Worm (Caenorhabditis elegans): ENCODE results near the gene unc-64.
A peak's percentile ranks its signal among the peaks of the same experiment; 100 is the strongest.

Gene unc-64

DNA sequence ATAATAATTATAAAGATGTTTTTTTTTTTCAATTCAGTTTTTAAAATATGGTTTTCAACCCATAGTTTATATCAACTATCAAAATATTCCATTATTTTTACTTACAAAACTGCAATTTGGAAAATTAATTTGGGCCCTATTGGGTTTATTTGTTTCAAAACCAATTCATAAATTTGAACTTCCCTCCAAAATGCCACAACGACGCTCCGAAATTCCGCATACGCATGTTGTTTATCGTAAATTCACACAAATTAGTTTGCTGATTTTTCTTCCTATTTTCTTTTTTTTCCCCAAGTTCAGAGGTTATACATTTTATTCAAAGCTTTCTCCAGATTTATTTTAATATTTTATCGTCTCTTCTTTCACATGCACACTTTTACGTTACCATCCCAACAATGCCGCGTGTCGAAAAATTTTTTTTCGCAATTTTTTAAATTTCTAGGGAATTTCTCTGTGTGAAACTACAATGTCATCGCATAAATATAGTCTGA, 20.6 kb upstream of the unc-64 start, which contains the start of gene F56A8.3 (continued):
- TF ChIP-seq ceh-16 (tag; optimal IDR thresholded peaks at IDR 0.05): no peak
- TF ChIP-seq fkh-2 (tag; optimal IDR thresholded peaks at IDR 0.05): no peak
- peak; percentile 54 for TF ChIP-seq hmg-11 (tag; optimal IDR thresholded peaks at IDR 0.05)
- TF ChIP-seq nhr-76 (tag; optimal IDR thresholded peaks at IDR 0.05): no peak
- TF ChIP-seq nhr-25 (tag; optimal IDR thresholded peaks at IDR 0.05): peak; percentile 59
- TF ChIP-seq eor-1 (tag; optimal IDR thresholded peaks at IDR 0.05): no peak
- TF ChIP-seq egl-27 (tag; optimal IDR thresholded peaks at IDR 0.05): no peak
- TF ChIP-seq nhr-67 (tag; optimal IDR thresholded peaks at IDR 0.05): no peak
- TF ChIP-seq zag-1 (tag; optimal IDR thresholded peaks at IDR 0.05): no peak
- TF ChIP-seq tbx-2 (tag; optimal IDR thresholded peaks at IDR 0.05): no peak
- peak; percentile 41 for TF ChIP-seq lsy-12 (tag; optimal IDR thresholded peaks at IDR 0.05)
- no peak for TF ChIP-seq daf-12 (tag; optimal IDR thresholded peaks at IDR 0.05)
- no peak for TF ChIP-seq skn-1 (tag; optimal IDR thresholded peaks at IDR 0.05)
- no peak for TF ChIP-seq nhr-237 (tag; optimal IDR thresholded peaks at IDR 0.05)
- no peak for TF ChIP-seq ztf-11 (tag; optimal IDR thresholded peaks at IDR 0.05)
- TF ChIP-seq ZK546.5 (tag; optimal IDR thresholded peaks at IDR 0.05): no peak

DNA sequence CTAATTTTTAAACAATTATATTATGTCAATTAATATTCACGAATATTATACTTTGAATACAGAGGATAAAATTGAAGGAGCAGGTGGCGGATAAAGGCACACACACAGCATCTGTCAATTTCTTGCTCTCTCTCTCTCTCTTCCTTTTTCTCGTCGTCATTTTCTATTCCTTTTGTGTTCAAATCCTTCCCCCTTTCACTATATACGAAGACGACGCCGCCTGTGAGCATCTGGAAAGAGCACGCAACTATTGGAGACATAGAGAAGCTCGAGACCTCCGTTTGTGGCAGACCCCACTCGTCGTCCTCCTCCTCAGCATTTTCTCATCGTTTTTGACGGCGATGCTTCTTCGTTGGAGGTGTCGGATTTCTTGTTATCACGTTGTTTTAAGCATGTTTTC, 18.9 kb upstream of the unc-64 start:
- TF ChIP-seq hmg-11 (tag; optimal IDR thresholded peaks at IDR 0.05): peak; percentile 2
- peak; percentile 55 for TF ChIP-seq nfya-1 (tag; optimal IDR thresholded peaks at IDR 0.05; ENCODE audit: insufficient read depth)
- no peak for TF ChIP-seq fos-1 (tag; optimal IDR thresholded peaks at IDR 0.05)
- no peak for TF ChIP-seq nhr-76 (tag; optimal IDR thresholded peaks at IDR 0.05)
- TF ChIP-seq lin-15B (tag; optimal IDR thresholded peaks at IDR 0.05): peak; percentile 25
- no peak for TF ChIP-seq ceh-28 (tag; optimal IDR thresholded peaks at IDR 0.05)
- TF ChIP-seq nhr-43 (tag; optimal IDR thresholded peaks at IDR 0.05; ENCODE audit: poor library complexity, severe bottlenecking): no peak
- TF ChIP-seq sea-2 (GFP tag; optimal IDR thresholded peaks at IDR 0.05): peak; percentile 26
- no peak for TF ChIP-seq R02D3.7 (tag; optimal IDR thresholded peaks at IDR 0.05)

DNA sequence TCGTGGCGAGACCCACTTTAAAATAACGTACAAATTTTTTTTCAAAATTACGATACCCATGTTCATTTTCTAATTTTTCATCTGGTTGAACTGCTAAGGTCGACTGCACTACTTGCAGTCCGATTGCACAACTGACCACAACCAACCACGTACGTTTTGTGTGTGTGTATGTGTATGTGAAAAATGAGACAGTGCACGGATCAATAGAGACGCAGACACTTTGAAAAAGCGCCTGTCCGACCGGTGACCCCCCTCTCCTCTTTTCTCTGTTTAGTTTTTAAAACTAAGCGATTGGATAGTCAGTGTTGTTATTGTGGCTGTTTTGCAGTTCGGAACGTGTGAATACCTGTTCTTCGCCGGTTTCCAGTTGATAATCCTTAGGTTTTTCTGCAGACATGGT, 18.3 kb upstream of the unc-64 start:
- TF ChIP-seq lsy-12 (tag; optimal IDR thresholded peaks at IDR 0.05): peak; percentile 16
- TF ChIP-seq ama-1 (optimal IDR thresholded peaks at IDR 0.05): no peak
- no peak for TF ChIP-seq ZK546.5 (tag; optimal IDR thresholded peaks at IDR 0.05)
- peak; percentile 15 for TF ChIP-seq lin-15B (tag; optimal IDR thresholded peaks at IDR 0.05)
- TF ChIP-seq eor-1 (tag; optimal IDR thresholded peaks at IDR 0.05): no peak
- TF ChIP-seq mdl-1 (tag; optimal IDR thresholded peaks at IDR 0.05): no peak
- no peak for TF ChIP-seq ztf-11 (tag; optimal IDR thresholded peaks at IDR 0.05)
- TF ChIP-seq nhr-23 (tag; optimal IDR thresholded peaks at IDR 0.05): peak; percentile 16
- peak; percentile 21 for TF ChIP-seq nhr-25 (tag; optimal IDR thresholded peaks at IDR 0.05)
- TF ChIP-seq hmg-11 (tag; optimal IDR thresholded peaks at IDR 0.05): no peak
- TF ChIP-seq elt-1 (tag; optimal IDR thresholded peaks at IDR 0.05): no peak
- peak; percentile 50 for TF ChIP-seq pha-4 (tag; optimal IDR thresholded peaks at IDR 0.05)
- TF ChIP-seq fkh-10 (GFP tag; optimal IDR thresholded peaks at IDR 0.05): no peak
- TF ChIP-seq aly-2 (tag; optimal IDR thresholded peaks at IDR 0.05): no peak
- TF ChIP-seq lin-39 (tag; optimal IDR thresholded peaks at IDR 0.05): no peak
- no peak for TF ChIP-seq egl-27 (tag; optimal IDR thresholded peaks at IDR 0.05)
- TF ChIP-seq nhr-43 (tag; optimal IDR thresholded peaks at IDR 0.05; ENCODE audit: poor library complexity, severe bottlenecking): no peak
- TF ChIP-seq nhr-76 (tag; optimal IDR thresholded peaks at IDR 0.05): no peak
- no peak for TF ChIP-seq sea-2 (GFP tag; optimal IDR thresholded peaks at IDR 0.05)
- peak; percentile 48 for TF ChIP-seq nfya-1 (tag; optimal IDR thresholded peaks at IDR 0.05; ENCODE audit: insufficient read depth)
- no peak for TF ChIP-seq nhr-11 (tag; optimal IDR thresholded peaks at IDR 0.05)
- TF ChIP-seq fkh-2 (tag; optimal IDR thresholded peaks at IDR 0.05): no peak
- no peak for TF ChIP-seq R02D3.7 (tag; optimal IDR thresholded peaks at IDR 0.05)
- TF ChIP-seq ceh-28 (tag; optimal IDR thresholded peaks at IDR 0.05): peak; percentile 41
- no peak for TF ChIP-seq tbx-2 (tag; optimal IDR thresholded peaks at IDR 0.05)

DNA sequence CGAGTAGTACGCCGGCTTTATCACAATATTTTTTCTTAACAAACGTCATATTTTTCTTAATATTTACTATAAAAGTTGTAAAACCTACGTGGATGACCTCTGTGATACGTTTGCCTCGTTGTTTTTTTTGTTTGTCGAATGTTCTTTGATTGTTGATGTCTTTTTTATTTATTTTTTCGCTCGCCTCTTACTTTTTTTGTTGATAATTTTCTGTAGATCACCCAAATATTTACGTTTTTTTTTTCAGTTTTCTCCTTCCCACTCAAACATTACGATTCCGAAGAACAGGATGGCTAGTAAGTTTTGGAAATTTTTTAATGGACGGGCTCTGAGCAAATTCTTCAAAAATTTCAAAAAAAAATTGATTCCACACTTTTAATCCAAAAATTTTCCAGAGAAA, 16.7 kb upstream of the unc-64 start:
- no peak for TF ChIP-seq sea-2 (GFP tag; optimal IDR thresholded peaks at IDR 0.05)
- no peak for TF ChIP-seq aly-2 (tag; optimal IDR thresholded peaks at IDR 0.05)
- TF ChIP-seq egl-27 (tag; optimal IDR thresholded peaks at IDR 0.05): no peak
- TF ChIP-seq zag-1 (tag; optimal IDR thresholded peaks at IDR 0.05): no peak
- no peak for TF ChIP-seq nhr-28 (tag; optimal IDR thresholded peaks at IDR 0.05)
- peak; percentile 91 for TF ChIP-seq pha-4 (tag; optimal IDR thresholded peaks at IDR 0.05)
- no peak for TF ChIP-seq jun-1 (tag; optimal IDR thresholded peaks at IDR 0.05)
- TF ChIP-seq ceh-9 (tag; optimal IDR thresholded peaks at IDR 0.05): no peak

All from whole organism, L3 larva.